Fruit fly (Drosophila melanogaster): ENCODE results near the gene CG10428.
A peak's percentile ranks its signal among the peaks of the same experiment; 100 is the strongest.

The CG10428 gene

dm6 chr2L:18948724-18949108 is at the start of gene CG10428 (continued):
- peak; percentile 69 for TF ChIP-seq MBD-R2 (GFP tag; IDR thresholded peaks at IDR 0.05)
- TF ChIP-seq Lpt (GFP tag; optimal IDR thresholded peaks at IDR 0.05): no peak
- TF ChIP-seq pzg (GFP tag; optimal IDR thresholded peaks at IDR 0.05): peak; percentile 69
- TF ChIP-seq CG1024 (GFP tag; IDR thresholded peaks at IDR 0.05): no peak
- TF ChIP-seq en (GFP tag; optimal IDR thresholded peaks at IDR 0.05): no peak
- TF ChIP-seq trem (tag; optimal IDR thresholded peaks at IDR 0.05): peak; percentile 46
- TF ChIP-seq CG12155 (GFP tag; optimal IDR thresholded peaks at IDR 0.05): peak; percentile 69
- TF ChIP-seq amos (GFP tag; IDR thresholded peaks at IDR 0.05; ENCODE audit: partially characterized antibody): peak; percentile 38; the same call in 1 of the 2 replicates

dm6 chr2L:18899254-18899653 is 49.4 kb upstream of the CG10428 start:
- TF ChIP-seq CG30403 (GFP tag; optimal IDR thresholded peaks at IDR 0.05) (peak; percentile 52), btn (GFP tag; optimal IDR thresholded peaks at IDR 0.05) (peak; percentile 57), mirr (GFP tag; optimal IDR thresholded peaks at IDR 0.05) (no peak), CG12299 (tag; optimal IDR thresholded peaks at IDR 0.05) (peak; percentile 16), kay (GFP tag; optimal IDR thresholded peaks at IDR 0.05) (peak; percentile 4), slbo (GFP tag; IDR thresholded peaks at IDR 0.05) (no peak), h (optimal IDR thresholded peaks at IDR 0.05) (no peak), run (tag; optimal IDR thresholded peaks at IDR 0.05) (no peak), Six4 (GFP tag; optimal IDR thresholded peaks at IDR 0.05) (peak; percentile 66), sim (GFP tag; IDR thresholded peaks at IDR 0.05) (peak; percentile 52; the same call in 1 of the 2 replicates), Dip2 (GFP tag; IDR thresholded peaks at IDR 0.05) (no peak), da (GFP tag; optimal IDR thresholded peaks at IDR 0.05) (no peak), CG1647 (GFP tag; optimal IDR thresholded peaks at IDR 0.05) (no peak), Optix (GFP tag; IDR thresholded peaks at IDR 0.05) (peak; percentile 62; the same call in 2 of the 3 replicates), sima (GFP tag; optimal IDR thresholded peaks at IDR 0.05) (no peak), Neu2 (GFP tag; optimal IDR thresholded peaks at IDR 0.05; ENCODE audit: borderline replicate concordance) (no peak), repo (GFP tag; optimal IDR thresholded peaks at IDR 0.05) (peak; percentile 55), kni (GFP tag; optimal IDR thresholded peaks at IDR 0.05) (no peak), CG2875 (GFP tag; optimal IDR thresholded peaks at IDR 0.05) (peak; percentile 70), CG17612 (GFP tag; IDR thresholded peaks at IDR 0.05) (no peak), stc (GFP tag; IDR thresholded peaks at IDR 0.05) (no peak), ems (GFP tag; optimal IDR thresholded peaks at IDR 0.05) (peak; percentile 28), CoRest (tag; optimal IDR thresholded peaks at IDR 0.05) (peak; percentile 72), HLH3B (GFP tag; IDR thresholded peaks at IDR 0.05) (peak; percentile 47; the same call in 1 of the 2 replicates), CG13287 (GFP tag; IDR thresholded peaks at IDR 0.05; ENCODE audit: partially characterized antibody) (no peak), gcm (GFP tag; optimal IDR thresholded peaks at IDR 0.05) (peak; percentile 62), sens (GFP tag) (peak; percentile 96), gt (GFP tag; IDR thresholded peaks at IDR 0.05) (no peak), CG9437 (GFP tag; optimal IDR thresholded peaks at IDR 0.05) (peak; percentile 20), CG11723 (GFP tag; optimal IDR thresholded peaks at IDR 0.05) (peak; percentile 33), CG17385 (GFP tag; optimal IDR thresholded peaks at IDR 0.05) (peak; percentile 54), tup (GFP tag; optimal IDR thresholded peaks at IDR 0.05) (peak; percentile 81), CG18764 (GFP tag; optimal IDR thresholded peaks at IDR 0.05) (peak; percentile 60), CG34376 (GFP tag; optimal IDR thresholded peaks at IDR 0.05) (no peak), NC2α (GFP tag; optimal IDR thresholded peaks at IDR 0.05) (no peak), Ets65A (GFP tag) (peak; percentile 95), emc (GFP tag; optimal IDR thresholded peaks at IDR 0.05) (no peak), sisA (GFP tag; IDR thresholded peaks at IDR 0.05) (peak; percentile 70), Fer3 (tag; optimal IDR thresholded peaks at IDR 0.05) (peak; percentile 34), maf-S (GFP tag; optimal IDR thresholded peaks at IDR 0.05) (no peak), trem (tag; optimal IDR thresholded peaks at IDR 0.05) (peak; percentile 83), CG3847 (GFP tag; IDR thresholded peaks at IDR 0.05) (no peak), Dll (GFP tag; IDR thresholded peaks at IDR 0.05; ENCODE audit: partially characterized antibody) (no peak), CG8478 (optimal IDR thresholded peaks at IDR 0.05) (no peak), CG3995 (GFP tag; optimal IDR thresholded peaks at IDR 0.05) (no peak)
